Fruit fly (Drosophila melanogaster) whole organism, embryonic: Measurements from ENCODE around the gene CG10222.

Source experiments
- Abd-B ChIP-seq: fragments of 200-800 bp; sonication (Bioruptor generic); optimal IDR thresholded peaks from 2 replicates; lab custom pipeline; 2018; ENCODE audit warnings: missing biosample characterization, mild to moderate bottlenecking, missing genetic modification characterization, moderate library complexity
- Antp ChIP-seq: fragments of 200-800 bp; sonication (Bioruptor generic); optimal IDR thresholded peaks from 3 replicates; lab custom pipeline; 2016; ENCODE audit warnings: missing biosample characterization, missing genetic modification characterization
- B-H2 ChIP-seq: fragments of 200-800 bp; sonication (Bioruptor generic); optimal IDR thresholded peaks from 2 replicates; lab custom pipeline; 2018; ENCODE audit warnings: missing biosample characterization, mild to moderate bottlenecking, missing genetic modification characterization
- CG10267 ChIP-seq: fragments of 200-800 bp; sonication (Bioruptor generic); optimal IDR thresholded peaks from 2 replicates; lab custom pipeline; 2018; ENCODE audit warnings: missing biosample characterization, mild to moderate bottlenecking, missing genetic modification characterization, moderate library complexity
- CG13424 ChIP-seq: fragments of 200-800 bp; sonication (Bioruptor generic); optimal IDR thresholded peaks from 2 replicates; lab custom pipeline; 2019; ENCODE audit warnings: missing biosample characterization, mild to moderate bottlenecking, missing genetic modification characterization, moderate library complexity
- CG14710 ChIP-seq: fragments of 200-800 bp; sonication (Bioruptor generic); optimal IDR thresholded peaks from 3 replicates; lab custom pipeline; 2019; ENCODE audit warnings: missing biosample characterization, mild to moderate bottlenecking, missing genetic modification characterization, moderate library complexity
- CG18011 ChIP-seq: fragments of 200-800 bp; sonication (Bioruptor generic); optimal IDR thresholded peaks from 2 replicates; lab custom pipeline; 2017; ENCODE audit warnings: missing biosample characterization, missing genetic modification characterization, mild to moderate bottlenecking, moderate library complexity, missing genotype
- CG33557 ChIP-seq: fragments of 200-800 bp; sonication (Bioruptor generic); optimal IDR thresholded peaks from 2 replicates; lab custom pipeline; 2019; ENCODE audit warnings: missing biosample characterization, mild to moderate bottlenecking, missing genetic modification characterization, moderate library complexity
- CG34224 ChIP-seq: fragments of 200-800 bp; sonication (Bioruptor generic); IDR thresholded peaks from 3 replicates; pipeline ENCODE4 v1.3.6; 2022; ENCODE audit warnings: missing biosample characterization, missing genetic modification characterization; ENCODE audit not compliant: partially characterized antibody
- CG34376 ChIP-seq: fragments of 200-800 bp; sonication (Bioruptor generic); optimal IDR thresholded peaks from 2 replicates; lab custom pipeline; 2018; ENCODE audit warnings: missing biosample characterization, mild to moderate bottlenecking, missing genetic modification characterization
- CG3847 ChIP-seq: fragments of 200-800 bp; sonication (Bioruptor generic); IDR thresholded peaks from 2 replicates; pipeline ENCODE4 v1.3.6; 2022; ENCODE audit warnings: missing biosample characterization, missing genetic modification characterization
- CG5953 ChIP-seq: fragments of 200-800 bp; sonication (Bioruptor generic); IDR thresholded peaks from 2 replicates; pipeline ENCODE4 v1.3.6; 2022; ENCODE audit warnings: missing biosample characterization, missing genetic modification characterization
- CG6791 ChIP-seq: fragments of 200-800 bp; sonication (Bioruptor generic); IDR thresholded peaks from 3 replicates; pipeline ENCODE4 v1.3.6; 2022; ENCODE audit warnings: missing biosample characterization, missing genetic modification characterization; ENCODE audit not compliant: partially characterized antibody
- CG6813 ChIP-seq: fragments of 200-800 bp; sonication (Bioruptor generic); optimal IDR thresholded peaks from 2 replicates; lab custom pipeline; 2017; ENCODE audit warnings: missing biosample characterization, missing genetic modification characterization, mild to moderate bottlenecking, moderate library complexity, missing genetic modification reagents
- CG7786 ChIP-seq: fragments of 200-800 bp; sonication (Bioruptor generic); optimal IDR thresholded peaks from 2 replicates; lab custom pipeline; 2016; ENCODE audit warnings: missing biosample characterization, missing genetic modification characterization
- CG7928 ChIP-seq: fragments of 200-800 bp; sonication (Bioruptor generic); optimal IDR thresholded peaks from 2 replicates; lab custom pipeline; 2017; ENCODE audit warnings: missing biosample characterization, mild to moderate bottlenecking, missing genetic modification characterization
- CG8924 ChIP-seq: fragments of 200-800 bp; optimal IDR thresholded peaks from 3 replicates; lab custom pipeline; 2019; ENCODE audit warnings: missing biosample characterization, mild to moderate bottlenecking, missing genetic modification characterization, moderate library complexity
- CoRest ChIP-seq: fragments of 200-800 bp; sonication (Bioruptor generic); optimal IDR thresholded peaks from 3 replicates; lab custom pipeline; 2018; ENCODE audit warnings: missing biosample characterization, mild to moderate bottlenecking, missing genetic modification characterization, moderate library complexity
- D19A ChIP-seq: fragments of 200-800 bp; optimal IDR thresholded peaks from 3 replicates; lab custom pipeline; 2019; ENCODE audit warnings: missing biosample characterization, mild to moderate bottlenecking, missing genetic modification characterization, moderate library complexity
- Doc3 ChIP-seq: fragments of 200-800 bp; sonication (Bioruptor generic); IDR thresholded peaks from 3 replicates; pipeline ENCODE4 v1.3.6; 2022; ENCODE audit warnings: missing biosample characterization, missing genetic modification characterization; ENCODE audit not compliant: partially characterized antibody
- Ets97D ChIP-seq: fragments of 200-800 bp; sonication (Bioruptor generic); optimal IDR thresholded peaks from 3 replicates; lab custom pipeline; 2016; ENCODE audit warnings: missing biosample characterization, missing genetic modification characterization
- HLH3B ChIP-seq: fragments of 200-800 bp; sonication (Bioruptor generic); IDR thresholded peaks from 2 replicates; pipeline ENCODE4 v1.3.6; 2022; ENCODE audit warnings: missing biosample characterization, missing genetic modification characterization
- Lhr ChIP-seq: fragments of 200-800 bp; sonication (Bioruptor generic); optimal IDR thresholded peaks from 3 replicates; lab custom pipeline; 2017; ENCODE audit warnings: mild to moderate bottlenecking, missing biosample characterization, missing genetic modification reagents, missing genetic modification characterization
- MBD-R2 ChIP-seq: fragments of 200-800 bp; sonication (Bioruptor generic); IDR thresholded peaks from 2 replicates; pipeline ENCODE4 v1.3.6; 2022; ENCODE audit warnings: missing biosample characterization, missing genetic modification characterization
- Nf-YC ChIP-seq: fragments of 200-800 bp; optimal IDR thresholded peaks from 3 replicates; lab custom pipeline; 2019; ENCODE audit warnings: missing biosample characterization, mild to moderate bottlenecking, missing genetic modification characterization, moderate library complexity
- Opbp ChIP-seq: fragments of 200-800 bp; sonication (Bioruptor generic); IDR thresholded peaks from 3 replicates; pipeline ENCODE4 v1.3.6; 2022; ENCODE audit warnings: missing biosample characterization, missing genetic modification characterization; ENCODE audit not compliant: partially characterized antibody
- Sin3A ChIP-seq: fragments of >200 bp; optimal IDR thresholded peaks from 2 replicates; lab custom pipeline; 2018
- al ChIP-seq: fragments of 200-800 bp; sonication (Bioruptor generic); IDR thresholded peaks from 2 replicates; pipeline ENCODE4 v1.3.6; 2022; ENCODE audit warnings: missing biosample characterization, missing genetic modification characterization
- amos ChIP-seq: fragments of 200-800 bp; sonication (Bioruptor generic); IDR thresholded peaks from 2 replicates; pipeline ENCODE4 v1.3.6; 2022; ENCODE audit warnings: missing biosample characterization, missing genetic modification characterization; ENCODE audit not compliant: partially characterized antibody
- bab2 ChIP-seq: fragments of 200-800 bp; sonication (Bioruptor generic); optimal IDR thresholded peaks from 2 replicates; lab custom pipeline; 2016; ENCODE audit warnings: missing biosample characterization, missing genetic modification characterization
- cg ChIP-seq: fragments of 200-800 bp; sonication (Bioruptor generic); optimal IDR thresholded peaks from 3 replicates; lab custom pipeline; 2019; ENCODE audit warnings: missing biosample characterization, mild to moderate bottlenecking, missing genetic modification characterization, moderate library complexity
- crp ChIP-seq, 2 experiments: fragments of 200-800 bp; sonication (Bioruptor generic); optimal IDR thresholded peaks; 2 replicates in 1 of 2; 3 replicates in 1 of 2; lab custom pipeline; 2017; ENCODE audit warnings: missing biosample characterization in 2 of 2, missing genetic modification characterization in 2 of 2, mild to moderate bottlenecking in 1 of 2, moderate library complexity in 1 of 2
- en ChIP-seq: fragments of 200-800 bp; sonication (Bioruptor generic); optimal IDR thresholded peaks from 2 replicates; lab custom pipeline; 2016; ENCODE audit warnings: missing biosample characterization, missing genetic modification characterization
- exex ChIP-seq: fragments of 200-800 bp; sonication (Bioruptor generic); optimal IDR thresholded peaks from 4 replicates; lab custom pipeline; 2018; ENCODE audit warnings: missing biosample characterization, mild to moderate bottlenecking, missing genetic modification characterization, moderate library complexity
- ftz-f1 ChIP-seq: fragments of 200-800 bp; sonication (Bioruptor generic); optimal IDR thresholded peaks from 2 replicates; lab custom pipeline; 2016; ENCODE audit warnings: missing biosample characterization, missing genetic modification characterization
- h ChIP-seq: fragments of >200 bp; optimal IDR thresholded peaks from 2 replicates; lab custom pipeline; 2017
- luna ChIP-seq: fragments of 200-800 bp; sonication (Bioruptor generic); optimal IDR thresholded peaks from 2 replicates; lab custom pipeline; 2016; ENCODE audit warnings: missing biosample characterization, missing genetic modification characterization
- prd ChIP-seq, 3 experiments: fragments of >200 bp in 2 of 3; fragments of 200-800 bp in 1 of 3; sonication (Bioruptor generic) in 1 of 3; optimal IDR thresholded peaks in 2 of 3; IDR thresholded peaks in 1 of 3; 2 replicates in 2 of 3; 3 replicates in 1 of 3; pipeline versions ENCODE4 v1.3.6 to Lab custom; 2017 to 2022; ENCODE audit warnings: missing biosample characterization in 1 of 3, missing genetic modification characterization in 1 of 3
- seq ChIP-seq: fragments of 200-800 bp; sonication (Bioruptor generic); IDR thresholded peaks from 2 replicates; pipeline ENCODE4 v1.3.6; 2022; ENCODE audit warnings: missing biosample characterization, missing genetic modification characterization
- slp2 ChIP-seq: fragments of 200-800 bp; sonication (Bioruptor generic); optimal IDR thresholded peaks from 2 replicates; lab custom pipeline; 2016; ENCODE audit warnings: missing biosample characterization, missing genetic modification characterization
- sr ChIP-seq: fragments of 200-800 bp; sonication (Bioruptor generic); IDR thresholded peaks from 3 replicates; pipeline ENCODE4 v1.3.6; 2022; ENCODE audit warnings: missing biosample characterization, missing genetic modification characterization
- ssp ChIP-seq: fragments of 200-800 bp; sonication (Bioruptor generic); IDR thresholded peaks from 2 replicates; pipeline ENCODE4 v1.3.6; 2022; ENCODE audit warnings: missing biosample characterization, missing genetic modification characterization
- toy ChIP-seq: fragments of 200-800 bp; sonication (Bioruptor generic); IDR thresholded peaks from 2 replicates; pipeline ENCODE4 v1.3.6; 2022; ENCODE audit warnings: missing biosample characterization, missing genetic modification characterization

The CG10222 gene

DNA sequence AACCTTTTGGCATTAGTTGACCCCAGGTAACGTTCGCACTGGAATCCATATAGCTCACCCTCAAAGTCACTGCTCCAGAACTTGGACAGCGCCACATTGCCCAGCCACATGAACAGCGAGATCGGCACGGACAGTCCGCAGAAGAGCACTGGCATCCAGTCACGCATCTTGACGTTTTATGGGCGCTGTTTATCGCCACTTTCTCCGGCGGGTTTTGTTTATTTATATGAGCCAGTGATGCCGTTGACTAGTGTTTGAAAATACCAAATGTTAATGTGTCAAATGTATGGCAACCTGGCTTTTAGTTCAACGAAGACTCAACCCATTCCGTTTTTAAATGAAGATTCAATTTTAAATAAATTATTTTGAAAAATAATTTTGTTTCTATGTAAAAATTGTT lies 24.6 kb downstream of the CG10222 start, which contains the start of gene CG10171 (continued):
- TF ChIP-seq luna (GFP tag; lab: Kevin White, UChicago) = no peak
- no peak for TF ChIP-seq Doc3
- peak; percentile 0 for TF ChIP-seq Nf-YC (tag; lab: Kevin White, UChicago)
- TF ChIP-seq CG13424 (tag; lab: Kevin White, UChicago) = no peak
- TF ChIP-seq cg = no peak
- TF ChIP-seq CG8924 (tag; lab: Kevin White, UChicago) = peak; percentile 24
- no peak for TF ChIP-seq h (lab: Kevin White, UChicago)
- no peak for TF ChIP-seq Sin3A (lab: Kevin White, UChicago)
- peak; percentile 27 for TF ChIP-seq CoRest (tag; lab: Kevin White, UChicago)
- TF ChIP-seq slp2 = no peak
- TF ChIP-seq Abd-B (GFP tag; lab: Kevin White, UChicago) = peak; percentile 50
- TF ChIP-seq CG34224 (GFP tag; lab: Robert Waterston, UW) = no peak
- TF ChIP-seq CG6813 (GFP tag; lab: Kevin White, UChicago) = no peak
- no peak for TF ChIP-seq al (GFP tag; lab: Robert Waterston, UW)
- no peak for TF ChIP-seq Antp (GFP tag; lab: Kevin White, UChicago)
- TF ChIP-seq CG6791 (GFP tag; lab: Robert Waterston, UW) = 0 out of 3 replicates have a peak, but pooled peaks have one; percentile 30
- no peak for TF ChIP-seq CG7786 (GFP tag; lab: Kevin White, UChicago)
- 0 out of 2 replicates have a peak, but pooled peaks have one; percentile 10 for TF ChIP-seq ssp (GFP tag; lab: Robert Waterston, UW)
- TF ChIP-seq toy (GFP tag; lab: Robert Waterston, UW) = no peak
- TF ChIP-seq CG5953 (GFP tag; lab: Robert Waterston, UW) = no peak
- TF ChIP-seq en = no peak
- TF ChIP-seq crp (GFP tag; optimal IDR thresholded peaks at IDR 0.05; lab: Kevin White, UChicago) = no peak
- TF ChIP-seq B-H2 (GFP tag; lab: Kevin White, UChicago) = no peak
- TF ChIP-seq CG14710 (tag; lab: Kevin White, UChicago) = peak; percentile 44
- TF ChIP-seq CG10267 (tag; lab: Kevin White, UChicago) = peak; percentile 90
- TF ChIP-seq prd (optimal IDR thresholded peaks at IDR 0.05; lab: Kevin White, UChicago) = no peak
- no peak for TF ChIP-seq prd (GFP tag; IDR thresholded peaks at IDR 0.05; lab: Robert Waterston, UW)
- TF ChIP-seq CG33557 (GFP tag; lab: Kevin White, UChicago) = no peak
- peak; percentile 52 for TF ChIP-seq Lhr
- peak; percentile 89 for TF ChIP-seq CG3847 (GFP tag; lab: Robert Waterston, UW)
- TF ChIP-seq CG18011 (GFP tag; lab: Kevin White, UChicago) = no peak
- TF ChIP-seq HLH3B = no peak
- no peak for TF ChIP-seq sr
- TF ChIP-seq D19A (tag; lab: Kevin White, UChicago) = no peak
- TF ChIP-seq exex (tag; lab: Kevin White, UChicago) = no peak
- no peak for TF ChIP-seq CG7928 (GFP tag; lab: Kevin White, UChicago)
- peak; percentile 53 for TF ChIP-seq Ets97D
- TF ChIP-seq bab2 = no peak
- TF ChIP-seq seq (GFP tag; lab: Robert Waterston, UW) = no peak
- TF ChIP-seq ftz-f1 (GFP tag; lab: Kevin White, UChicago) = no peak
- peak; percentile 35; the same call in 1 of the 2 replicates for TF ChIP-seq amos
- peak; percentile 69 for TF ChIP-seq Opbp (GFP tag; lab: Robert Waterston, UW)
- TF ChIP-seq MBD-R2 = peak; percentile 97
- no peak for TF ChIP-seq CG34376
